Fruit fly (Drosophila melanogaster) whole organism, embryonic: ENCODE results near the gene CG14273.

ENCODE experiments used
- Blimp-1 ChIP-seq: fragments of 200-800 bp; sonication (Bioruptor generic); optimal IDR thresholded peaks from 3 replicates; lab custom pipeline; 2018; ENCODE audit warnings: missing biosample characterization, missing genetic modification characterization, mild to moderate bottlenecking, moderate library complexity, missing genetic modification reagents
- Bteb2 ChIP-seq: fragments of 200-800 bp; sonication (Bioruptor generic); optimal IDR thresholded peaks from 2 replicates; lab custom pipeline; 2016; ENCODE audit warnings: missing biosample characterization, missing genetic modification characterization
- CG10209 ChIP-seq: fragments of 200-800 bp; sonication (Bioruptor generic); optimal IDR thresholded peaks from 3 replicates; lab custom pipeline; 2017; ENCODE audit warnings: missing biosample characterization, mild to moderate bottlenecking, missing genetic modification characterization, missing genetic modification reagents
- CG11093 ChIP-seq: fragments of 200-800 bp; sonication (Bioruptor generic); IDR thresholded peaks from 3 replicates; pipeline ENCODE4 v1.3.6; 2022; ENCODE audit warnings: missing biosample characterization, missing genetic modification characterization
- CG11504 ChIP-seq: fragments of 200-800 bp; sonication (Bioruptor generic); optimal IDR thresholded peaks from 3 replicates; lab custom pipeline; 2019; ENCODE audit warnings: missing biosample characterization, mild to moderate bottlenecking, missing genetic modification characterization, moderate library complexity
- CG12219 ChIP-seq: fragments of 200-800 bp; sonication (Bioruptor generic); optimal IDR thresholded peaks from 3 replicates; lab custom pipeline; 2018; ENCODE audit warnings: missing biosample characterization, mild to moderate bottlenecking, missing genetic modification characterization
- CG13296 ChIP-seq: fragments of 200-800 bp; sonication (Bioruptor generic); optimal IDR thresholded peaks from 3 replicates; lab custom pipeline; 2018; ENCODE audit warnings: missing biosample characterization, mild to moderate bottlenecking, missing genetic modification characterization
- CG14441 ChIP-seq: fragments of 200-800 bp; sonication (Bioruptor generic); IDR thresholded peaks from 2 replicates; pipeline ENCODE4 v1.3.6; 2022; ENCODE audit warnings: missing biosample characterization, missing genetic modification characterization
- CG15479 ChIP-seq: fragments of 200-800 bp; sonication (Bioruptor generic); optimal IDR thresholded peaks from 3 replicates; lab custom pipeline; 2019; ENCODE audit warnings: missing biosample characterization, mild to moderate bottlenecking, missing genetic modification characterization, moderate library complexity
- CG17359 ChIP-seq: fragments of 200-800 bp; sonication (Bioruptor generic); optimal IDR thresholded peaks from 3 replicates; lab custom pipeline; 2018; ENCODE audit warnings: missing biosample characterization, mild to moderate bottlenecking, missing genetic modification characterization, moderate library complexity
- CG18262 ChIP-seq: fragments of 200-800 bp; optimal IDR thresholded peaks from 3 replicates; lab custom pipeline; 2019; ENCODE audit warnings: missing biosample characterization, mild to moderate bottlenecking, missing genetic modification characterization, moderate library complexity
- CG2129 ChIP-seq: fragments of 200-800 bp; sonication (Bioruptor generic); IDR thresholded peaks from 2 replicates; pipeline ENCODE4 v1.3.6; 2022; ENCODE audit warnings: missing biosample characterization, missing genetic modification characterization; ENCODE audit not compliant: partially characterized antibody
- CG2712 ChIP-seq: fragments of 200-800 bp; optimal IDR thresholded peaks from 3 replicates; lab custom pipeline; 2019; ENCODE audit warnings: missing biosample characterization, mild to moderate bottlenecking, missing genetic modification characterization, moderate library complexity
- CG2889 ChIP-seq: fragments of 200-800 bp; sonication (Bioruptor generic); IDR thresholded peaks from 3 replicates; pipeline ENCODE4 v1.3.6; 2022; ENCODE audit warnings: missing biosample characterization, missing genetic modification characterization
- CG42726 ChIP-seq: fragments of 200-800 bp; sonication (Bioruptor generic); IDR thresholded peaks from 2 replicates; pipeline ENCODE4 v1.3.6; 2022; ENCODE audit warnings: missing biosample characterization, missing genetic modification characterization; ENCODE audit not compliant: partially characterized antibody
- CG9437 ChIP-seq: fragments of 200-800 bp; sonication (Bioruptor generic); optimal IDR thresholded peaks from 2 replicates; lab custom pipeline; 2018; ENCODE audit warnings: missing biosample characterization, mild to moderate bottlenecking, missing genetic modification characterization
- Hr51 ChIP-seq, 2 experiments: fragments of 200-800 bp; sonication (Bioruptor generic); optimal IDR thresholded peaks; 2 replicates in 1 of 2; 3 replicates in 1 of 2; lab custom pipeline; 2016 to 2018; ENCODE audit warnings: missing biosample characterization in 2 of 2, missing genetic modification characterization in 2 of 2, mild to moderate bottlenecking in 1 of 2, moderate library complexity in 1 of 2
- Med ChIP-seq: fragments of 200-800 bp; sonication (Bioruptor generic); peaks from one replicate; lab custom pipeline; 2016; ENCODE audit warnings: missing biosample characterization, missing genetic modification characterization, mild to moderate bottlenecking, inconsistent platforms, moderate library complexity
- PHDP ChIP-seq: fragments of 200-800 bp; sonication (Bioruptor generic); optimal IDR thresholded peaks from 3 replicates; lab custom pipeline; 2018; ENCODE audit warnings: missing biosample characterization, mild to moderate bottlenecking, missing genetic modification characterization, moderate library complexity
- Ptx1 ChIP-seq: fragments of 200-800 bp; sonication (Bioruptor generic); IDR thresholded peaks from 2 replicates; pipeline ENCODE4 v1.3.6; 2022; ENCODE audit warnings: missing biosample characterization, missing genetic modification characterization
- Sox100B ChIP-seq: fragments of 200-800 bp; sonication (Bioruptor generic); optimal IDR thresholded peaks from 3 replicates; lab custom pipeline; 2018; ENCODE audit warnings: missing biosample characterization, mild to moderate bottlenecking, missing genetic modification characterization
- bcd ChIP-seq: fragments of 200-800 bp; sonication (Bioruptor generic); optimal IDR thresholded peaks from 2 replicates; lab custom pipeline; 2017; ENCODE audit warnings: missing biosample characterization, mild to moderate bottlenecking, missing genetic modification characterization
- caup ChIP-seq: fragments of 200-800 bp; sonication (Bioruptor generic); optimal IDR thresholded peaks from 3 replicates; lab custom pipeline; 2017; ENCODE audit warnings: missing biosample characterization, mild to moderate bottlenecking, missing genetic modification characterization, moderate library complexity; ENCODE audit not compliant: severe bottlenecking
- cg ChIP-seq: fragments of 200-800 bp; sonication (Bioruptor generic); optimal IDR thresholded peaks from 3 replicates; lab custom pipeline; 2019; ENCODE audit warnings: missing biosample characterization, mild to moderate bottlenecking, missing genetic modification characterization, moderate library complexity
- chinmo ChIP-seq: fragments of 200-800 bp; sonication (Bioruptor generic); IDR thresholded peaks from 4 replicates; pipeline ENCODE4 v1.3.6; 2022; ENCODE audit warnings: missing biosample characterization, missing genetic modification characterization; ENCODE audit not compliant: partially characterized antibody
- cwo ChIP-seq: fragments of 200-800 bp; sonication (Bioruptor generic); optimal IDR thresholded peaks from 3 replicates; lab custom pipeline; 2017; ENCODE audit warnings: missing biosample characterization, missing genetic modification characterization, mild to moderate bottlenecking, moderate library complexity, missing genetic modification reagents
- dan ChIP-seq: fragments of 200-800 bp; sonication (Bioruptor generic); IDR thresholded peaks from 2 replicates; pipeline ENCODE4 v1.3.6; 2022; ENCODE audit warnings: missing biosample characterization, missing genetic modification characterization
- dmrt99B ChIP-seq: fragments of 200-800 bp; sonication (Bioruptor generic); optimal IDR thresholded peaks from 2 replicates; lab custom pipeline; 2018; ENCODE audit warnings: missing biosample characterization, mild to moderate bottlenecking, missing genetic modification characterization, moderate library complexity
- ftz-f1 ChIP-seq: fragments of 200-800 bp; sonication (Bioruptor generic); optimal IDR thresholded peaks from 2 replicates; lab custom pipeline; 2016; ENCODE audit warnings: missing biosample characterization, missing genetic modification characterization
- gcm ChIP-seq: fragments of 200-800 bp; sonication (Bioruptor generic); optimal IDR thresholded peaks from 2 replicates; lab custom pipeline; 2019; ENCODE audit warnings: missing biosample characterization, mild to moderate bottlenecking, missing genetic modification characterization, moderate library complexity
- gem ChIP-seq: fragments of 200-800 bp; sonication (Bioruptor generic); optimal IDR thresholded peaks from 2 replicates; lab custom pipeline; 2019; ENCODE audit warnings: missing biosample characterization, mild to moderate bottlenecking, missing genetic modification characterization, moderate library complexity
- grau ChIP-seq: fragments of 200-800 bp; optimal IDR thresholded peaks from 3 replicates; lab custom pipeline; 2019; ENCODE audit warnings: missing biosample characterization, mild to moderate bottlenecking, missing genetic modification characterization, moderate library complexity
- gt ChIP-seq: fragments of 200-800 bp; sonication (Bioruptor generic); IDR thresholded peaks from 2 replicates; pipeline ENCODE4 v1.3.6; 2022; ENCODE audit warnings: missing biosample characterization, missing genetic modification characterization
- hth ChIP-seq: fragments of >200 bp; optimal IDR thresholded peaks from 2 replicates; lab custom pipeline; 2017; ENCODE audit warnings: inconsistent platforms
- lola ChIP-seq, 3 experiments: fragments of >200 bp in 2 of 3; fragments of 200-800 bp in 1 of 3; sonication (Bioruptor generic) in 1 of 3; optimal IDR thresholded peaks; 2 replicates each; lab custom pipeline; 2017 to 2019; ENCODE audit warnings: missing biosample characterization in 3 of 3, missing genetic modification characterization in 3 of 3, mild to moderate bottlenecking in 1 of 3, moderate library complexity in 1 of 3
- nerfin-1 ChIP-seq: fragments of 200-800 bp; sonication (Bioruptor generic); optimal IDR thresholded peaks from 3 replicates; lab custom pipeline; 2019; ENCODE audit warnings: missing biosample characterization, mild to moderate bottlenecking, missing genetic modification characterization, moderate library complexity
- pita ChIP-seq: fragments of 200-800 bp; sonication (Bioruptor generic); optimal IDR thresholded peaks from 2 replicates; lab custom pipeline; 2017; ENCODE audit warnings: missing biosample characterization, mild to moderate bottlenecking, missing genetic modification characterization
- ranshi ChIP-seq: fragments of 200-800 bp; sonication (Bioruptor generic); IDR thresholded peaks from 2 replicates; pipeline ENCODE4 v1.3.6; 2022; ENCODE audit warnings: missing biosample characterization, missing genetic modification characterization
- ro ChIP-seq: fragments of 200-800 bp; sonication (Bioruptor generic); IDR thresholded peaks from 2 replicates; pipeline ENCODE4 v1.3.6; 2022; ENCODE audit warnings: missing biosample characterization, missing genetic modification characterization
- sd ChIP-seq: fragments of 200-800 bp; sonication (Bioruptor generic); optimal IDR thresholded peaks from 3 replicates; lab custom pipeline; 2018; ENCODE audit warnings: missing biosample characterization, mild to moderate bottlenecking, missing genetic modification characterization, moderate library complexity
- sens ChIP-seq: fragments of 200-800 bp; sonication (Bioruptor generic); peaks from one replicate; lab custom pipeline; 2016; ENCODE audit warnings: missing biosample characterization, missing genetic modification characterization
- slbo ChIP-seq: fragments of 200-800 bp; sonication (Bioruptor generic); IDR thresholded peaks from 2 replicates; pipeline ENCODE4 v1.3.6; 2022; ENCODE audit warnings: missing biosample characterization, missing genetic modification characterization
- sqz ChIP-seq: fragments of 200-800 bp; sonication (Bioruptor generic); optimal IDR thresholded peaks from 3 replicates; lab custom pipeline; 2018; ENCODE audit warnings: missing biosample characterization, mild to moderate bottlenecking, missing genetic modification characterization
- sug ChIP-seq: fragments of 200-800 bp; optimal IDR thresholded peaks from 2 replicates; lab custom pipeline; 2019; ENCODE audit warnings: missing biosample characterization, mild to moderate bottlenecking, missing genetic modification characterization, moderate library complexity
- ttk ChIP-seq: fragments of 200-800 bp; sonication (Bioruptor generic); IDR thresholded peaks from 2 replicates; pipeline ENCODE4 v2.1.2; 2022; ENCODE audit warnings: missing biosample characterization, missing genetic modification characterization
- unpg ChIP-seq: fragments of 200-800 bp; sonication (Bioruptor generic); optimal IDR thresholded peaks from 3 replicates; lab custom pipeline; 2018; ENCODE audit warnings: missing biosample characterization, mild to moderate bottlenecking, missing genetic modification characterization, moderate library complexity
- vnd ChIP-seq: fragments of 200-800 bp; sonication (Bioruptor generic); IDR thresholded peaks from 3 replicates; pipeline ENCODE4 v1.3.6; 2022; ENCODE audit warnings: missing biosample characterization, missing genetic modification characterization; ENCODE audit not compliant: partially characterized antibody
- z ChIP-seq: fragments of 200-800 bp; sonication (Bioruptor generic); IDR thresholded peaks from 3 replicates; pipeline ENCODE4 v1.3.6; 2022; ENCODE audit warnings: missing biosample characterization, missing genetic modification characterization

Gene CG14273

DNA sequence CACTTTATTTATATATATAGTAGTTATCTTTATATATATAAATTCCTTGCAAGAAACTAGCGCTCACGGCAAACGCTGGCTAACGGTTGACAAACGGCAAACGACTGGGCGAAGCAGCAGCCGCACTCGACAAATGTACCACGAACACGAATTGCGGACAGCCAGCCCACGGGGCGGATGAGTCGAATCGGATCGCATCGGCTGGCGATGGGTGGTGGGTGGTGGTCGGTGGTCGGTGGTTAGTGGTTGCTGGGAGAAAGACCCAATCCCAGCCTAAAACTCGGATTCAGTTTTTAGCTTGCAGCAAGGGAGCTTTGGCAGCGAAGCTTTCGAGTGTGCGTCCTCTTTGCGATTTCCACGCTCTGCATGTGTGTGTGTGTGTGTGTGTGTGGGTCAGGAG is 17.3 kb upstream of the CG14273 start, which contains the start of gene CG7781 (continued):
- no peak for TF ChIP-seq ttk (GFP tag; lab: Robert Waterston, UW)
- TF ChIP-seq CG17359, result no peak
- no peak for TF ChIP-seq bcd
- TF ChIP-seq CG14441 (GFP tag; lab: Robert Waterston, UW), result 0 out of 2 replicates have a peak, but pooled peaks have one; percentile 29
- TF ChIP-seq caup (GFP tag; lab: Kevin White, UChicago), result no peak
- peak; percentile 77; the same call in 1 of the 4 replicates for TF ChIP-seq chinmo (GFP tag; lab: Robert Waterston, UW)
- TF ChIP-seq hth (lab: Kevin White, UChicago), result no peak
- TF ChIP-seq ftz-f1 (GFP tag; lab: Kevin White, UChicago), result no peak
- TF ChIP-seq Bteb2, result no peak
- TF ChIP-seq lola (GFP tag; optimal IDR thresholded peaks at IDR 0.05; lab: Kevin White, UChicago), result no peak
- TF ChIP-seq cg, result peak; percentile 45
- TF ChIP-seq CG9437, result no peak
- TF ChIP-seq CG11093 (GFP tag; lab: Robert Waterston, UW), result no peak
- no peak for TF ChIP-seq Sox100B (GFP tag; lab: Kevin White, UChicago)
- TF ChIP-seq CG15479 (GFP tag; lab: Kevin White, UChicago), result no peak
- TF ChIP-seq nerfin-1 (tag; lab: Kevin White, UChicago), result no peak
- 0 out of 2 replicates have a peak, but pooled peaks have one; percentile 24 for TF ChIP-seq slbo (GFP tag; lab: Robert Waterston, UW)
- no peak for TF ChIP-seq Hr51 (GFP tag; optimal IDR thresholded peaks at IDR 0.05; lab: Kevin White, UChicago)
- TF ChIP-seq vnd (GFP tag; lab: Robert Waterston, UW), result no peak
- TF ChIP-seq ro (GFP tag; lab: Robert Waterston, UW), result no peak
- 0 out of 2 replicates have a peak, but pooled peaks have one; percentile 5 for TF ChIP-seq ranshi
- no peak for TF ChIP-seq gcm (GFP tag; lab: Kevin White, UChicago)
- no peak for TF ChIP-seq gt (GFP tag; lab: Robert Waterston, UW)
- no peak for TF ChIP-seq sqz (GFP tag; lab: Kevin White, UChicago)
- TF ChIP-seq sd, result no peak
- peak; percentile 70 for TF ChIP-seq Med (GFP tag; lab: Kevin White, UChicago)
- TF ChIP-seq CG42726 (GFP tag; lab: Robert Waterston, UW), result no peak
- peak; percentile 76 for TF ChIP-seq z
- TF ChIP-seq CG12219 (GFP tag; lab: Kevin White, UChicago), result no peak
- no peak for TF ChIP-seq dan (GFP tag; lab: Robert Waterston, UW)

DNA sequence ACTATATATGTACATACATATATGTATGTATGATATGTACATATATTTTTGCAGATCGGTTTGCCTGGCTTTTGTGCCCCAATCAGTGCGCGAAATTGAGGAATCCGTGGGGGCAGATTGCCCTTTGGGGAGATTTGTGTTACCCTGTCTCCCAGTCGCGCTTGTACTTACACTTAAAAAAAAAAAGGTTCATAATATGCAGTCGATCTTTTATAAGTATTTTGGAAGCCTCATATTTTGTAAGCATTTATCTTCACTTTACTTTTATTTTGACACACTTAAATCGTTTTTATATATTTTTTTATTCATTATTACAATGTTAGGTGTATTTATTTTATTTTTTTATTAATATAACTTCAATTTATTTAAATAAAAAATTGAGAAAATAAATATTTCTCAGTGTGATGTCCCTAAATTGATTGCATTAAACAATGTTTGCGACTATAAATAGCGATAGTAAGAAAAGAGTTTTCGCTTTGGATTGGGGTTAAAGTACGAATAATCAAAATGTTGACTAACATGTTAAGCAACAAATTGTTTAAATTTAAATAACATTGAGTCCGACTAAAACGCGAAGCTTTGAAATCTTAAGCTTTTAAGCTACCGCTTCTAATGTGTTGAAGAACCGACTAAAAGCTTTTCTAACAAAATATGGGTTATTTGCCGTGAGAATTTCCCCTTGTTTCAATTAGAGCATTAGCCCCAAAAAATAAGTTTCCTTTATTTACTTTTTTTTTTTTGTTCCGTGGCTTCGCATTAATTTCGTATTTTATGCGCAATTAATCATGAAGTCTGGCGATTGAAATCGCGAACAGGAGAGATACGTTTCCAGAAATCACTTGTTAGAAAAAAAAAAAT is 15.9 kb upstream of the CG14273 start:
- TF ChIP-seq CG11504, result peak; percentile 71
- peak; percentile 17 for TF ChIP-seq sug (tag; lab: Kevin White, UChicago)
- TF ChIP-seq Blimp-1 (GFP tag; lab: Kevin White, UChicago), result peak; percentile 13
- peak; percentile 50 for TF ChIP-seq dmrt99B
- TF ChIP-seq cwo (GFP tag; lab: Kevin White, UChicago), result peak; percentile 32
- TF ChIP-seq CG10209, result peak; percentile 18
- TF ChIP-seq PHDP, result peak; percentile 38
- peak; percentile 40 for TF ChIP-seq CG2712 (tag; lab: Kevin White, UChicago)
- 0 out of 2 replicates have a peak, but pooled peaks have one; percentile 18 for TF ChIP-seq Ptx1
- TF ChIP-seq CG13296 (GFP tag; lab: Kevin White, UChicago), result peak; percentile 28
- peak; percentile 18 for TF ChIP-seq sens (GFP tag; lab: Kevin White, UChicago)
- TF ChIP-seq unpg, result peak; percentile 31
- no peak for TF ChIP-seq CG2129 (GFP tag; lab: Robert Waterston, UW)
- no peak for TF ChIP-seq CG2889
- peak; percentile 22 for TF ChIP-seq CG18262 (tag; lab: Kevin White, UChicago)
- TF ChIP-seq grau, result peak; percentile 30
- TF ChIP-seq pita, result peak; percentile 1
- TF ChIP-seq gem (tag; lab: Kevin White, UChicago), result peak; percentile 61
